Worm (Caenorhabditis elegans) whole organism, young adult: ENCODE data around the gene C53A3.4.

ENCODE experiments used
- B0019.2 ChIP-seq: fragments of 200-800 bp; sonication (Bioruptor generic); conservative IDR thresholded peaks from 2 replicates; pipeline ENCODE4 v1.3.6; 2022; ENCODE audit warnings: missing genetic modification reagents, missing genetic modification characterization, missing compliant biosample characterization
- B0261.1 ChIP-seq: sonication (generic microtip); optimal IDR thresholded peaks from 2 replicates; lab custom pipeline; 2016; ENCODE audit warnings: mild to moderate bottlenecking, missing genetic modification characterization, moderate library complexity, missing compliant biosample characterization
- C06A6.2 ChIP-seq: fragments of 200-800 bp; sonication (Bioruptor generic); conservative IDR thresholded peaks from 2 replicates; pipeline ENCODE4 v1.3.6; 2022; ENCODE audit warnings: missing genetic modification characterization, missing compliant biosample characterization
- F10E7.11 ChIP-seq: sonication (generic microtip); optimal IDR thresholded peaks from 2 replicates; lab custom pipeline; 2017; ENCODE audit warnings: mild to moderate bottlenecking, missing genetic modification characterization, moderate library complexity, missing compliant biosample characterization
- F23B12.7 ChIP-seq: sonication (generic microtip); optimal IDR thresholded peaks from 2 replicates; lab custom pipeline; 2017; ENCODE audit warnings: missing genetic modification characterization, mild to moderate bottlenecking, missing compliant biosample characterization, antibody characterized with exemption, moderate library complexity; ENCODE audit not compliant: insufficient read depth
- F57A8.1 ChIP-seq: fragments of 200-800 bp; sonication (Bioruptor generic); optimal IDR thresholded peaks from 2 replicates; lab custom pipeline; 2018; ENCODE audit warnings: mild to moderate bottlenecking, missing genetic modification characterization, moderate library complexity, missing compliant biosample characterization
- K12H6.12 ChIP-seq: fragments of 200-800 bp; sonication (Bioruptor generic); optimal IDR thresholded peaks from 2 replicates; lab custom pipeline; 2018; ENCODE audit warnings: mild to moderate bottlenecking, missing genetic modification characterization, missing compliant biosample characterization
- T07F8.4 ChIP-seq: sonication (generic microtip); optimal IDR thresholded peaks from 2 replicates; lab custom pipeline; 2016; ENCODE audit warnings: mild to moderate bottlenecking, missing genetic modification characterization, moderate library complexity, missing compliant biosample characterization
- ZK185.1 ChIP-seq: sonication (generic microtip); optimal IDR thresholded peaks from 2 replicates; lab custom pipeline; 2016; ENCODE audit warnings: mild to moderate bottlenecking, missing genetic modification characterization, missing compliant biosample characterization; ENCODE audit not compliant: poor library complexity, severe bottlenecking
- aptf-3 ChIP-seq: fragments of 200-800 bp; sonication (Bioruptor generic); IDR thresholded peaks from 2 replicates; pipeline ENCODE4 v1.3.6; 2022; ENCODE audit warnings: missing genetic modification characterization, missing compliant biosample characterization
- athp-1 ChIP-seq: sonication (generic microtip); optimal IDR thresholded peaks from 2 replicates; lab custom pipeline; 2017; ENCODE audit warnings: mild to moderate bottlenecking, missing genetic modification characterization, missing compliant biosample characterization
- bed-1 ChIP-seq: fragments of 200-800 bp; sonication (Bioruptor generic); IDR thresholded peaks from 2 replicates; pipeline ENCODE4 v1.3.6; 2022; ENCODE audit warnings: missing genetic modification reagents, missing genetic modification characterization, missing compliant biosample characterization
- cebp-2 ChIP-seq: fragments of 200-800 bp; sonication (Bioruptor generic); IDR thresholded peaks from 2 replicates; pipeline ENCODE4 v1.3.6; 2022; ENCODE audit warnings: missing genetic modification characterization, missing compliant biosample characterization
- ceh-58 ChIP-seq: fragments of 200-800 bp; sonication (Bioruptor generic); IDR thresholded peaks from 2 replicates; pipeline ENCODE4 v1.3.6; 2022; ENCODE audit warnings: missing genetic modification characterization, missing compliant biosample characterization
- dox-1 ChIP-seq: fragments of 200-800 bp; sonication (Bioruptor generic); IDR thresholded peaks from 2 replicates; pipeline ENCODE4 v1.3.6; 2022; ENCODE audit warnings: missing genetic modification reagents, missing genetic modification characterization, missing compliant biosample characterization
- efl-1 ChIP-seq: fragments of 150-350 bp; optimal IDR thresholded peaks from 2 replicates; lab custom pipeline; 2014; ENCODE audit warnings: missing biosample characterization, missing genetic modification reagents, missing genetic modification characterization
- egl-44 ChIP-seq: fragments of 200-800 bp; sonication (Bioruptor generic); IDR thresholded peaks from 2 replicates; pipeline ENCODE4 v1.3.6; 2022; ENCODE audit warnings: missing genetic modification reagents, missing genetic modification characterization, missing compliant biosample characterization
- egrh-3 ChIP-seq: fragments of 200-800 bp; sonication (Bioruptor generic); IDR thresholded peaks from 2 replicates; pipeline ENCODE4 v1.3.6; 2022; ENCODE audit warnings: missing genetic modification reagents, missing genetic modification characterization, missing compliant biosample characterization
- ets-4 ChIP-seq: fragments of 200-800 bp; sonication (Bioruptor generic); optimal IDR thresholded peaks from 2 replicates; lab custom pipeline; 2018; ENCODE audit warnings: mild to moderate bottlenecking, missing genetic modification characterization, missing compliant biosample characterization
- gei-17 ChIP-seq: fragments of 200-800 bp; sonication (Bioruptor generic); optimal IDR thresholded peaks from 2 replicates; lab custom pipeline; 2018; ENCODE audit warnings: mild to moderate bottlenecking, missing genetic modification characterization, missing compliant biosample characterization
- hlh-12 ChIP-seq: sonication (generic microtip); optimal IDR thresholded peaks from 2 replicates; lab custom pipeline; 2016; ENCODE audit warnings: missing genetic modification characterization, missing compliant biosample characterization
- hmg-20 ChIP-seq: fragments of 200-800 bp; sonication (Bioruptor generic); IDR thresholded peaks from 2 replicates; pipeline ENCODE4 v1.3.6; 2022; ENCODE audit warnings: missing genetic modification reagents, missing genetic modification characterization, missing compliant biosample characterization
- hrde-1 ChIP-seq: sonication (generic microtip); optimal IDR thresholded peaks from 2 replicates; lab custom pipeline; 2016; ENCODE audit warnings: missing genetic modification characterization, mild to moderate bottlenecking, missing compliant biosample characterization, moderate library complexity, missing genotype, missing genetic modification reagents, borderline replicate concordance
- let-526 ChIP-seq: fragments of 200-800 bp; sonication (Bioruptor generic); IDR thresholded peaks from 2 replicates; pipeline ENCODE4 v1.3.6; 2022; ENCODE audit warnings: missing genetic modification reagents, missing genetic modification characterization, missing compliant biosample characterization
- lin-54 ChIP-seq: fragments of 200-800 bp; sonication (Bioruptor generic); optimal IDR thresholded peaks from 2 replicates; lab custom pipeline; 2018; ENCODE audit warnings: mild to moderate bottlenecking, missing genetic modification characterization, missing compliant biosample characterization
- lsy-27 ChIP-seq: sonication (generic microtip); optimal IDR thresholded peaks from 2 replicates; lab custom pipeline; 2017; ENCODE audit warnings: missing genetic modification characterization, mild to moderate bottlenecking, missing compliant biosample characterization, antibody characterized with exemption, missing genotype, borderline replicate concordance; ENCODE audit not compliant: insufficient read depth
- mes-4 ChIP-seq: sonication (generic microtip); optimal IDR thresholded peaks from 2 replicates; lab custom pipeline; 2016; ENCODE audit warnings: missing genotype, missing genetic modification characterization, missing compliant biosample characterization
- nfya-1 ChIP-seq: sonication (generic microtip); optimal IDR thresholded peaks from 2 replicates; lab custom pipeline; 2017; ENCODE audit warnings: antibody characterized with exemption, missing compliant biosample characterization, missing genetic modification characterization, borderline replicate concordance; ENCODE audit not compliant: insufficient read depth
- nfya-2 ChIP-seq: fragments of 200-800 bp; sonication (Bioruptor generic); IDR thresholded peaks from 2 replicates; pipeline ENCODE4 v1.3.6; 2022; ENCODE audit warnings: missing genetic modification reagents, missing genetic modification characterization, missing compliant biosample characterization
- nhr-179 ChIP-seq: sonication (generic microtip); optimal IDR thresholded peaks from 2 replicates; lab custom pipeline; 2016; ENCODE audit warnings: mild to moderate bottlenecking, missing genetic modification characterization, missing compliant biosample characterization
- nhr-80 ChIP-seq: sonication (generic microtip); optimal IDR thresholded peaks from 2 replicates; lab custom pipeline; 2016; ENCODE audit warnings: missing genetic modification characterization, missing compliant biosample characterization
- repo-1 ChIP-seq: sonication (generic microtip); optimal IDR thresholded peaks from 2 replicates; lab custom pipeline; 2017; ENCODE audit warnings: mild to moderate bottlenecking, missing genetic modification characterization, missing compliant biosample characterization
- rpc-1 ChIP-seq, 2 experiments: fragments of 150-350 bp in 1 of 2; sonication (generic microtip) in 1 of 2; optimal IDR thresholded peaks; 2 replicates each; lab custom pipeline; 2014 to 2018; ENCODE audit warnings: missing biosample characterization in 1 of 2, missing genetic modification characterization in 1 of 2, missing genetic modification reagents in 1 of 2, missing genotype in 1 of 2
- sdz-38 ChIP-seq: sonication (generic microtip); optimal IDR thresholded peaks from 2 replicates; lab custom pipeline; 2016; ENCODE audit warnings: missing genotype, missing genetic modification characterization, missing compliant biosample characterization
- sea-2 ChIP-seq: fragments of 200-800 bp; sonication (Bioruptor generic); IDR thresholded peaks from 2 replicates; pipeline ENCODE4 v1.3.6; 2022; ENCODE audit warnings: missing genetic modification characterization, missing compliant biosample characterization
- snpc-1.1 ChIP-seq: sonication (generic microtip); optimal IDR thresholded peaks from 2 replicates; lab custom pipeline; 2017; ENCODE audit warnings: missing genetic modification characterization, mild to moderate bottlenecking, missing compliant biosample characterization, antibody characterized with exemption, moderate library complexity, missing genotype, missing genetic modification reagents; ENCODE audit not compliant: insufficient read depth
- tbp1 ChIP-seq: fragments of 200-800 bp; sonication (Bioruptor generic); optimal IDR thresholded peaks from 2 replicates; lab custom pipeline; 2018; ENCODE audit warnings: mild to moderate bottlenecking, missing genetic modification characterization, missing compliant biosample characterization
- unc-130 ChIP-seq: sonication (generic microtip); optimal IDR thresholded peaks from 2 replicates; lab custom pipeline; 2016; ENCODE audit warnings: missing genetic modification reagents, missing genetic modification characterization, missing compliant biosample characterization
- zfh-2 ChIP-seq: fragments of 200-800 bp; sonication (Bioruptor generic); conservative IDR thresholded peaks from 2 replicates; pipeline ENCODE4 v1.3.6; 2022; ENCODE audit warnings: missing genetic modification reagents, missing genetic modification characterization, missing compliant biosample characterization
- ztf-18 ChIP-seq: sonication (generic microtip); optimal IDR thresholded peaks from 2 replicates; lab custom pipeline; 2016; ENCODE audit warnings: missing genotype, mild to moderate bottlenecking, missing genetic modification characterization, missing compliant biosample characterization
- ztf-28 ChIP-seq: fragments of 200-800 bp; sonication (Bioruptor generic); IDR thresholded peaks from 2 replicates; pipeline ENCODE4 v1.3.6; 2022; ENCODE audit warnings: missing genetic modification reagents, missing genetic modification characterization, missing compliant biosample characterization

The C53A3.4 gene

ce11 chrV:5717237-5717935 is 41.3 kb downstream of the C53A3.4 start, which contains the start of gene rga-3 (continued):
- TF ChIP-seq C06A6.2 (GFP tag; lab: Robert Waterston, UW) (no peak), B0019.2 (GFP tag; lab: Robert Waterston, UW) (peak; percentile 92), nhr-80 (tag; lab: Kevin White, UChicago) (no peak), aptf-3 (GFP tag; lab: Robert Waterston, UW) (no peak), hmg-20 (no peak), ztf-28 (GFP tag; lab: Robert Waterston, UW) (peak; percentile 90), efl-1 (GFP tag; lab: Kevin White, UChicago) (peak; percentile 97), repo-1 (tag; lab: Kevin White, UChicago) (no peak), nfya-1 (tag; lab: Kevin White, UChicago) (no peak), dox-1 (GFP tag; lab: Robert Waterston, UW) (peak; percentile 91), B0261.1 (tag; lab: Kevin White, UChicago) (no peak), zfh-2 (GFP tag; lab: Robert Waterston, UW) (no peak), ceh-58 (no peak), sea-2 (GFP tag; lab: Robert Waterston, UW) (no peak), mes-4 (tag; lab: Kevin White, UChicago) (no peak), ZK185.1 (tag; lab: Kevin White, UChicago) (peak; percentile 27), egl-44 (GFP tag; lab: Robert Waterston, UW) (no peak), sdz-38 (tag; lab: Kevin White, UChicago) (no peak), let-526 (no peak), nhr-179 (tag; lab: Kevin White, UChicago) (no peak), snpc-1.1 (tag; lab: Kevin White, UChicago) (peak; percentile 82), F23B12.7 (tag; lab: Kevin White, UChicago) (peak; percentile 49), egrh-3 (GFP tag; lab: Robert Waterston, UW) (0 out of 2 replicates have a peak, but pooled peaks have one; percentile 7), tbp1 (GFP tag; lab: Kevin White, UChicago) (peak; percentile 72), lsy-27 (tag; lab: Kevin White, UChicago) (no peak), rpc-1 (optimal IDR thresholded peaks at IDR 0.05; lab: Kevin White, UChicago) (no peak), rpc-1 (tag; optimal IDR thresholded peaks at IDR 0.05; lab: Kevin White, UChicago) (peak; percentile 15), cebp-2 (no peak), bed-1 (GFP tag; lab: Robert Waterston, UW) (no peak), ztf-18 (peak; percentile 66), gei-17 (GFP tag; lab: Kevin White, UChicago) (no peak), T07F8.4 (tag; lab: Kevin White, UChicago) (no peak), athp-1 (tag; lab: Kevin White, UChicago) (peak; percentile 77), nfya-2 (GFP tag; lab: Robert Waterston, UW) (no peak), F10E7.11 (tag; lab: Kevin White, UChicago) (no peak), lin-54 (GFP tag; lab: Kevin White, UChicago) (peak; percentile 93), unc-130 (GFP tag; lab: Kevin White, UChicago) (peak; percentile 95), F57A8.1 (GFP tag; lab: Kevin White, UChicago) (no peak), hrde-1 (peak; percentile 59), K12H6.12 (tag; lab: Kevin White, UChicago) (no peak), hlh-12 (tag; lab: Kevin White, UChicago) (no peak), ets-4 (GFP tag; lab: Kevin White, UChicago) (no peak)
